Worm (Caenorhabditis elegans): ENCODE results near the gene dpyd-1.

- no peak for TF ChIP-seq unc-62 (GFP tag; optimal IDR thresholded peaks at IDR 0.05)
- no peak for TF ChIP-seq nhr-28 (tag; optimal IDR thresholded peaks at IDR 0.05)
- TF ChIP-seq ceh-83 (GFP tag; optimal IDR thresholded peaks at IDR 0.05): no peak
- TF ChIP-seq pha-4 (tag; optimal IDR thresholded peaks at IDR 0.05): no peak
- TF ChIP-seq lin-13 (tag; optimal IDR thresholded peaks at IDR 0.05): no peak
- no peak for TF ChIP-seq snpc-4 (tag; optimal IDR thresholded peaks at IDR 0.05)
- TF ChIP-seq ham-2 (GFP tag; optimal IDR thresholded peaks at IDR 0.05): no peak
These were observed 8.7 kb downstream of the dpyd-1 start for ce11 chrX:5476357-5476756.

Data from whole organism, mixed stage, embryonic.